Worm (Caenorhabditis elegans) whole organism, young adult: Measurements from ENCODE around the gene ZC518.8.

ENCODE experiments used
- B0035.1 ChIP-seq: sonication (generic microtip); optimal IDR thresholded peaks from 2 replicates; lab custom pipeline; 2016; ENCODE audit warnings: missing genetic modification characterization, mild to moderate bottlenecking, missing compliant biosample characterization, missing genotype, missing genetic modification reagents
- K11D2.4 ChIP-seq: fragments of 200-800 bp; sonication (Bioruptor generic); IDR thresholded peaks from 2 replicates; pipeline ENCODE4 v1.3.6; 2022; ENCODE audit warnings: missing genetic modification reagents, missing genetic modification characterization, missing compliant biosample characterization
- dpl-1 ChIP-seq: fragments of 150-350 bp; optimal IDR thresholded peaks from 2 replicates; lab custom pipeline; 2014; ENCODE audit warnings: missing biosample characterization, missing genetic modification reagents, missing genetic modification characterization
- lir-1 ChIP-seq: fragments of 200-800 bp; sonication (Bioruptor generic); conservative IDR thresholded peaks from 2 replicates; pipeline ENCODE4 v1.3.6; 2022; ENCODE audit warnings: missing genetic modification reagents, missing genetic modification characterization, missing compliant biosample characterization
- nfya-1 ChIP-seq: sonication (generic microtip); optimal IDR thresholded peaks from 2 replicates; lab custom pipeline; 2017; ENCODE audit warnings: antibody characterized with exemption, missing compliant biosample characterization, missing genetic modification characterization, borderline replicate concordance; ENCODE audit not compliant: insufficient read depth
- nfyb-1 ChIP-seq: fragments of 200-800 bp; sonication (Bioruptor generic); IDR thresholded peaks from 2 replicates; pipeline ENCODE4 v1.3.6; 2022; ENCODE audit warnings: missing genetic modification reagents, missing genetic modification characterization, missing compliant biosample characterization
- nhr-90 ChIP-seq: sonication (generic microtip); optimal IDR thresholded peaks from 2 replicates; lab custom pipeline; 2016; ENCODE audit warnings: missing genotype, mild to moderate bottlenecking, missing genetic modification characterization, missing compliant biosample characterization
- pha-4 ChIP-seq: fragments of 150-350 bp; sonication (generic microtip); optimal IDR thresholded peaks from 2 replicates; lab custom pipeline; 2014; ENCODE audit warnings: missing biosample characterization, missing genetic modification reagents, missing genetic modification characterization
- sdz-38 ChIP-seq: sonication (generic microtip); optimal IDR thresholded peaks from 2 replicates; lab custom pipeline; 2016; ENCODE audit warnings: missing genotype, missing genetic modification characterization, missing compliant biosample characterization
- sea-2 ChIP-seq: fragments of 200-800 bp; sonication (Bioruptor generic); IDR thresholded peaks from 2 replicates; pipeline ENCODE4 v1.3.6; 2022; ENCODE audit warnings: missing genetic modification characterization, missing compliant biosample characterization
- snpc-1.1 ChIP-seq: sonication (generic microtip); optimal IDR thresholded peaks from 2 replicates; lab custom pipeline; 2017; ENCODE audit warnings: missing genetic modification characterization, mild to moderate bottlenecking, missing compliant biosample characterization, antibody characterized with exemption, moderate library complexity, missing genotype, missing genetic modification reagents; ENCODE audit not compliant: insufficient read depth

DNA sequence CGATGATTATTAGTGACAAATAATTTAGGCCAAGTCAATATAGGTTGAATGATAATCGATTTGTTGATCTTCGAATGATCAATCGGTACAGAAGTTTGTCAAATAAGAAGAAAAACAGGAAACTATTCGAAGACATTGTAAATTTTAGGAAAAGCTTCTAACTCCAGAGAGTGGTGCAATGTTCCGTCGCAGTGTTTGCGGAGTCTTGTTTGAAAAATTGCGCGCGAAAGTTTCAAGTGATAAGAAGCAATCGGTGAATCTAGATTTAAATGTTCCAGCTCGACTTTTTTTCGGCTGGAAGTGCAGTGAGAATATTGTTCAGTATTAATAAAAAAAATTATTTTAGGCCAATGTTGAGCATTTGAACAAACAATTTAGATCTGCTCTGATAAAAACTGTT is 27.0 kb downstream of the ZC518.8 start:
- no peak for TF ChIP-seq nhr-90 (tag; lab: Kevin White, UChicago)
- no peak for TF ChIP-seq nfyb-1 (GFP tag; lab: Robert Waterston, UW)
- TF ChIP-seq sdz-38 (tag; lab: Kevin White, UChicago): no peak
- TF ChIP-seq K11D2.4 (GFP tag; lab: Robert Waterston, UW): no peak
- no peak for TF ChIP-seq nfya-1 (tag; lab: Kevin White, UChicago)
- no peak for TF ChIP-seq snpc-1.1 (tag; lab: Kevin White, UChicago)
- no peak for TF ChIP-seq B0035.1
- TF ChIP-seq pha-4: no peak
- no peak for TF ChIP-seq dpl-1 (GFP tag; lab: Kevin White, UChicago)
- no peak for TF ChIP-seq sea-2 (GFP tag; lab: Robert Waterston, UW)
- TF ChIP-seq lir-1 (GFP tag; lab: Robert Waterston, UW): no peak
